Fruit fly (Drosophila melanogaster) whole organism, prepupa: ENCODE data around the gene Cul2.

Experiments used
- Eip75B ChIP-seq: fragments of 200-800 bp; sonication (Bioruptor generic); optimal IDR thresholded peaks from 3 replicates; lab custom pipeline; 2016; ENCODE audit warnings: missing biosample characterization, missing genetic modification characterization
- fd85E ChIP-seq: fragments of 200-800 bp; sonication (Bioruptor generic); optimal IDR thresholded peaks from 3 replicates; lab custom pipeline; 2016; ENCODE audit warnings: missing biosample characterization, missing genetic modification characterization

- TF ChIP-seq fd85E (GFP tag; lab: Kevin White, UChicago), result no peak
- no peak for TF ChIP-seq Eip75B
These were observed 9.8 kb upstream of the Cul2 start for dm6 chr2L:21648769-21649168.
